Fruit fly (Drosophila melanogaster): Measurements from ENCODE around the gene Gnpnat.

dm6 chr3R:29772090-29772794 lies 34.2 kb downstream of the Gnpnat start:
- TF ChIP-seq ey (GFP tag; optimal IDR thresholded peaks at IDR 0.05) (no peak), Dif (GFP tag; optimal IDR thresholded peaks at IDR 0.05; ENCODE audit: partially characterized antibody) (peak; percentile 93), usp (GFP tag; optimal IDR thresholded peaks at IDR 0.05) (no peak), jim (GFP tag; optimal IDR thresholded peaks at IDR 0.05) (no peak), Rel (GFP tag; optimal IDR thresholded peaks at IDR 0.05) (no peak), Rel (tag; optimal IDR thresholded peaks at IDR 0.05) (no peak), Hnf4 (GFP tag; optimal IDR thresholded peaks at IDR 0.05) (no peak), lola (GFP tag; optimal IDR thresholded peaks at IDR 0.05) (no peak), pan (optimal IDR thresholded peaks at IDR 0.05) (no peak), Hr78 (GFP tag; optimal IDR thresholded peaks at IDR 0.05) (no peak), dsf (GFP tag; optimal IDR thresholded peaks at IDR 0.05; ENCODE audit: borderline replicate concordance) (no peak)
